Worm (Caenorhabditis elegans) whole organism, late embryonic: Measurements from ENCODE around the gene pch-2.

ENCODE experiments used
- C08G9.2 ChIP-seq: sonication (generic microtip); optimal IDR thresholded peaks from 2 replicates; lab custom pipeline; 2016; ENCODE audit warnings: mild to moderate bottlenecking, missing genetic modification characterization, moderate library complexity, missing compliant biosample characterization
- C38D4.7 ChIP-seq: fragments of 200-800 bp; sonication (Bioruptor generic); optimal IDR thresholded peaks from 2 replicates; lab custom pipeline; 2018; ENCODE audit warnings: mild to moderate bottlenecking, missing genetic modification characterization, moderate library complexity, missing compliant biosample characterization
- K02D7.2 ChIP-seq: sonication (generic microtip); optimal IDR thresholded peaks from 2 replicates; lab custom pipeline; 2017; ENCODE audit warnings: mild to moderate bottlenecking, missing genetic modification characterization, missing compliant biosample characterization
- Y22D7AL.16 ChIP-seq: sonication (generic microtip); optimal IDR thresholded peaks from 2 replicates; lab custom pipeline; 2016; ENCODE audit warnings: missing genetic modification characterization, missing compliant biosample characterization
- ahr-1 ChIP-seq: sonication (generic microtip); optimal IDR thresholded peaks from 2 replicates; lab custom pipeline; 2016; ENCODE audit warnings: missing genetic modification characterization, missing compliant biosample characterization
- ceh-18 ChIP-seq: sonication (generic microtip); optimal IDR thresholded peaks from 2 replicates; lab custom pipeline; 2016; ENCODE audit warnings: missing genetic modification characterization, missing compliant biosample characterization
- ceh-2 ChIP-seq: sonication (generic microtip); optimal IDR thresholded peaks from 2 replicates; lab custom pipeline; 2016; ENCODE audit warnings: missing genotype, missing genetic modification characterization, missing compliant biosample characterization
- ceh-22 ChIP-seq: sonication (generic microtip); optimal IDR thresholded peaks from 2 replicates; lab custom pipeline; 2017; ENCODE audit warnings: missing biosample characterization, missing genetic modification characterization
- ceh-30 ChIP-seq: fragments of 150-350 bp; optimal IDR thresholded peaks from 2 replicates; lab custom pipeline; 2014; ENCODE audit warnings: missing biosample characterization, missing genetic modification characterization
- ceh-31 ChIP-seq: sonication (generic microtip); optimal IDR thresholded peaks from 2 replicates; lab custom pipeline; 2016; ENCODE audit warnings: missing genetic modification characterization, missing compliant biosample characterization
- ceh-45 ChIP-seq: fragments of 200-800 bp; sonication (Bioruptor generic); IDR thresholded peaks from 2 replicates; pipeline ENCODE4 v1.3.6; 2022; ENCODE audit warnings: missing genetic modification reagents, missing genetic modification characterization, missing compliant biosample characterization
- ceh-48 ChIP-seq: sonication (generic microtip); optimal IDR thresholded peaks from 2 replicates; lab custom pipeline; 2016; ENCODE audit warnings: missing genetic modification characterization, inconsistent platforms, missing compliant biosample characterization
- ceh-6 ChIP-seq: fragments of 200-800 bp; sonication (Bioruptor generic); optimal IDR thresholded peaks from 2 replicates; lab custom pipeline; 2018; ENCODE audit warnings: mild to moderate bottlenecking, missing genetic modification characterization, missing compliant biosample characterization
- ceh-9 ChIP-seq: sonication (generic microtip); optimal IDR thresholded peaks from 2 replicates; lab custom pipeline; 2016; ENCODE audit warnings: mild to moderate bottlenecking, missing genetic modification characterization, inconsistent platforms, missing compliant biosample characterization
- che-1 ChIP-seq: sonication (generic microtip); optimal IDR thresholded peaks from 2 replicates; lab custom pipeline; 2016; ENCODE audit warnings: mild to moderate bottlenecking, missing genetic modification characterization, missing compliant biosample characterization
- dmd-4 ChIP-seq: sonication (generic microtip); optimal IDR thresholded peaks from 2 replicates; lab custom pipeline; 2016; ENCODE audit warnings: borderline replicate concordance, missing genetic modification characterization, missing compliant biosample characterization
- elt-2 ChIP-seq: sonication (generic microtip); optimal IDR thresholded peaks from 2 replicates; lab custom pipeline; 2016; ENCODE audit warnings: missing genetic modification reagents, missing genetic modification characterization, missing compliant biosample characterization
- elt-4 ChIP-seq: sonication (generic microtip); optimal IDR thresholded peaks from 2 replicates; lab custom pipeline; 2016; ENCODE audit warnings: missing genetic modification characterization, missing compliant biosample characterization
- fax-1 ChIP-seq: sonication (generic microtip); optimal IDR thresholded peaks from 2 replicates; lab custom pipeline; 2016; ENCODE audit warnings: missing genotype, missing genetic modification characterization, missing compliant biosample characterization
- fkh-10 ChIP-seq: fragments of 150-350 bp; optimal IDR thresholded peaks from 2 replicates; lab custom pipeline; 2014; ENCODE audit warnings: missing biosample characterization, missing genetic modification reagents, missing genetic modification characterization
- fkh-6 ChIP-seq: sonication (generic microtip); optimal IDR thresholded peaks from 2 replicates; lab custom pipeline; 2016; ENCODE audit warnings: missing genetic modification characterization, missing compliant biosample characterization
- hlh-6 ChIP-seq: sonication (generic microtip); optimal IDR thresholded peaks from 2 replicates; lab custom pipeline; 2016; ENCODE audit warnings: missing genotype, missing genetic modification characterization, missing compliant biosample characterization
- lim-6 ChIP-seq: sonication (generic microtip); optimal IDR thresholded peaks from 2 replicates; lab custom pipeline; 2016; ENCODE audit warnings: missing genetic modification characterization, missing compliant biosample characterization
- lin-11 ChIP-seq: fragments of 200-800 bp; sonication (Bioruptor generic); optimal IDR thresholded peaks from 2 replicates; lab custom pipeline; 2018; ENCODE audit warnings: mild to moderate bottlenecking, missing genetic modification characterization, missing compliant biosample characterization
- madf-2 ChIP-seq: sonication (generic microtip); optimal IDR thresholded peaks from 2 replicates; lab custom pipeline; 2017; ENCODE audit warnings: missing genetic modification characterization, missing compliant biosample characterization
- nfya-1 ChIP-seq: sonication (generic microtip); optimal IDR thresholded peaks from 2 replicates; lab custom pipeline; 2017; ENCODE audit warnings: missing genetic modification characterization, mild to moderate bottlenecking, missing compliant biosample characterization, antibody characterized with exemption, moderate library complexity
- nhr-11 ChIP-seq: fragments of 150-350 bp; optimal IDR thresholded peaks from 2 replicates; lab custom pipeline; 2014; ENCODE audit warnings: missing biosample characterization, missing genetic modification characterization
- pag-3 ChIP-seq: sonication (generic microtip); optimal IDR thresholded peaks from 2 replicates; lab custom pipeline; 2016; ENCODE audit warnings: missing compliant biosample characterization, missing genetic modification characterization, borderline replicate concordance
- pat-9 ChIP-seq: fragments of 200-800 bp; sonication (Bioruptor generic); optimal IDR thresholded peaks from 2 replicates; lab custom pipeline; 2018; ENCODE audit warnings: mild to moderate bottlenecking, missing genetic modification characterization, moderate library complexity, missing compliant biosample characterization
- pax-1 ChIP-seq: fragments of 150-350 bp; optimal IDR thresholded peaks from 2 replicates; lab custom pipeline; 2014; ENCODE audit warnings: missing biosample characterization, missing genetic modification characterization
- pqm-1 ChIP-seq: sonication (generic microtip); optimal IDR thresholded peaks from 2 replicates; lab custom pipeline; 2016; ENCODE audit warnings: missing genetic modification characterization, missing compliant biosample characterization
- pros-1 ChIP-seq: fragments of 150-350 bp; optimal IDR thresholded peaks from 2 replicates; lab custom pipeline; 2014; ENCODE audit warnings: missing biosample characterization, missing genetic modification reagents, missing genetic modification characterization
- ref-2 ChIP-seq: sonication (generic microtip); optimal IDR thresholded peaks from 2 replicates; lab custom pipeline; 2016; ENCODE audit warnings: missing genetic modification characterization, missing compliant biosample characterization
- sdc-2 ChIP-seq: sonication (generic microtip); optimal IDR thresholded peaks from 2 replicates; lab custom pipeline; 2016; ENCODE audit warnings: missing genotype, missing genetic modification characterization, missing compliant biosample characterization
- sox-4 ChIP-seq: sonication (generic microtip); optimal IDR thresholded peaks from 2 replicates; lab custom pipeline; 2017; ENCODE audit warnings: mild to moderate bottlenecking, missing genetic modification characterization, inconsistent platforms, missing compliant biosample characterization
- syd-9 ChIP-seq: sonication (generic microtip); optimal IDR thresholded peaks from 2 replicates; lab custom pipeline; 2016; ENCODE audit warnings: mild to moderate bottlenecking, missing genetic modification characterization, moderate library complexity, missing compliant biosample characterization
- tbx-2 ChIP-seq: sonication (generic microtip); optimal IDR thresholded peaks from 2 replicates; lab custom pipeline; 2016; ENCODE audit warnings: missing genetic modification characterization, missing compliant biosample characterization
- tbx-7 ChIP-seq: sonication (generic microtip); optimal IDR thresholded peaks from 2 replicates; lab custom pipeline; 2016; ENCODE audit warnings: missing genotype, missing genetic modification characterization, missing compliant biosample characterization
- unc-3 ChIP-seq, 2 experiments: fragments of 200-800 bp in 1 of 2; sonication (Bioruptor generic) in 1 of 2; sonication (generic microtip) in 1 of 2; conservative IDR thresholded peaks in 1 of 2; optimal IDR thresholded peaks in 1 of 2; 2 replicates each; pipeline versions ENCODE4 v1.3.6 to Lab custom; 2016 to 2022; ENCODE audit warnings: missing compliant biosample characterization in 2 of 2, missing genetic modification characterization in 2 of 2, missing genetic modification reagents in 1 of 2
- unc-42 ChIP-seq: sonication (generic microtip); optimal IDR thresholded peaks from 2 replicates; lab custom pipeline; 2016; ENCODE audit warnings: missing genotype, missing genetic modification characterization, missing compliant biosample characterization
- unc-86 ChIP-seq: sonication (generic microtip); optimal IDR thresholded peaks from 2 replicates; lab custom pipeline; 2016; ENCODE audit warnings: missing genetic modification characterization, missing compliant biosample characterization
- zip-5 ChIP-seq: sonication (generic microtip); optimal IDR thresholded peaks from 2 replicates; lab custom pipeline; 2016; ENCODE audit warnings: missing genetic modification characterization, missing compliant biosample characterization
- ztf-16 ChIP-seq: sonication (generic microtip); optimal IDR thresholded peaks from 2 replicates; lab custom pipeline; 2017; ENCODE audit warnings: missing genetic modification characterization, missing compliant biosample characterization

Gene pch-2

DNA sequence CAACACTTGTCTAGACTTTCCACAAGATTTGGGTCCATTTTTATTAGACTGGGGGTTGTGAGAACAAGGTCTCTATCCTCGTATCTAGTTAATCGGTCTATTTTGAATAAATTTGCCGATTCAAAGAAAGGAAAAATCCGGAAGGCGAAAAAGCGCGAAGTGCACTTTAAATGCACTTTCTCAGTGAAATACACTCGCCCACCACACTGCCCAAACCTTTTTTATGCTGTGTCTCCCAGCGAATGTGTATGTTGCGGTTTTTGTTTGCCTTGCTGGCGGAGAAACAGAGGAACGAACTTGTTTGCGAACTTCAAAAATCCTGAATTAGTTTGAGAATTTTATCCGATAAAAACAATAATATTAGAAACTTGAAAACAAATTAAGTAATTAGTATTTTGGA is 27.4 kb upstream of the pch-2 start:
- TF ChIP-seq tbx-7 (tag; lab: Kevin White, UChicago) (no peak), che-1 (tag; lab: Kevin White, UChicago) (no peak), fkh-10 (GFP tag; lab: Kevin White, UChicago) (no peak), pat-9 (tag; lab: Kevin White, UChicago) (no peak), ceh-6 (GFP tag; lab: Kevin White, UChicago) (no peak), pros-1 (tag; lab: Kevin White, UChicago) (no peak), ceh-30 (tag; lab: Kevin White, UChicago) (no peak), ref-2 (tag; lab: Kevin White, UChicago) (peak; percentile 4)

DNA sequence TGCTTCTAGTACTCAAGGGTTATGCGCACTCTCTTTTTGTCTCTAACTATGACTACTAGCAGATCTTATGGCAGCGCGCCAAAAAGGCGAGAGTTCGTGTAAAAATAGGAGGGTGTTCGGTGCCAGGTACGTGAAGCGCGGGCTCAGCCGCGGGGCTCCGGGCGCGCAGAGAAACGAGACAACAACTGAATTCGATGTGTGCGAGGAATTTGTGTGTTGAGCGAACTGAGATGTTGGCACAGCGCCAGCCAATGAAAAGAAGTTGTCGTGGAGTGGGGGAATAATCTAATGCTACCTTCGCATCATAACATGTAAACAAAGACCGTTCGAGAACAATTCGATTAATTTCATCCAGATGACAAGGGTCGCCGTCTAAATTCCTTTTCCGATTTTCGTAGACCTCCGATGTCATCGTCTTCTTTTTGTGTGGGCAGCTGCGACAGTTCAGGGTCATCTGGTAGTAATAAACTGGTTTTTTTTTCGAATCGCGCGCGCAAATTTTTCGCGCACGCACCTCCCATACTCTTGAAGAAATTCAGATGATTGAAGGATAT is 26.7 kb upstream of the pch-2 start:
- TF ChIP-seq lin-11 (tag; lab: Kevin White, UChicago) (no peak), ahr-1 (tag; lab: Kevin White, UChicago) (no peak), K02D7.2 (tag; lab: Kevin White, UChicago) (no peak), ceh-31 (tag; lab: Kevin White, UChicago) (no peak), unc-42 (tag; lab: Kevin White, UChicago) (peak; percentile 8), Y22D7AL.16 (no peak), C08G9.2 (no peak), ceh-22 (tag; lab: Kevin White, UChicago) (no peak), elt-2 (tag; lab: Kevin White, UChicago) (no peak), ceh-9 (tag; lab: Kevin White, UChicago) (no peak), pqm-1 (no peak), pros-1 (tag; lab: Kevin White, UChicago) (no peak), ceh-2 (no peak), che-1 (tag; lab: Kevin White, UChicago) (no peak), C38D4.7 (GFP tag; lab: Kevin White, UChicago) (no peak), nhr-11 (tag; lab: Kevin White, UChicago) (no peak), fax-1 (tag; lab: Kevin White, UChicago) (no peak), ceh-6 (GFP tag; lab: Kevin White, UChicago) (peak; percentile 35), elt-4 (tag; lab: Kevin White, UChicago) (peak; percentile 43), ceh-30 (tag; lab: Kevin White, UChicago) (no peak), nfya-1 (tag; lab: Kevin White, UChicago) (peak; percentile 16), sdc-2 (tag; lab: Kevin White, UChicago) (no peak), pag-3 (no peak), unc-3 (GFP tag; conservative IDR thresholded peaks at IDR 0.05; lab: Robert Waterston, UW) (no peak), unc-3 (tag; optimal IDR thresholded peaks at IDR 0.05; lab: Kevin White, UChicago) (no peak), tbx-2 (tag; lab: Kevin White, UChicago) (no peak), ceh-45 (GFP tag; lab: Robert Waterston, UW) (no peak), hlh-6 (tag; lab: Kevin White, UChicago) (no peak), ztf-16 (tag; lab: Kevin White, UChicago) (no peak), unc-86 (tag; lab: Kevin White, UChicago) (no peak), madf-2 (tag; lab: Kevin White, UChicago) (no peak), syd-9 (no peak), sox-4 (tag; lab: Kevin White, UChicago) (no peak), fkh-6 (tag; lab: Kevin White, UChicago) (peak; percentile 3), ceh-48 (tag; lab: Kevin White, UChicago) (no peak), lim-6 (tag; lab: Kevin White, UChicago) (no peak), dmd-4 (tag; lab: Kevin White, UChicago) (no peak), zip-5 (tag; lab: Kevin White, UChicago) (no peak), pax-1 (tag; lab: Kevin White, UChicago) (no peak), ceh-18 (tag; lab: Kevin White, UChicago) (peak; percentile 5)
- TF ChIP-seq, all 69 proteins: peak for 6
